Worm (Caenorhabditis elegans) whole organism, young adult: ENCODE measurements around the gene ckb-2.

Experiments
- B0035.1 ChIP-seq: sonication (generic microtip); optimal IDR thresholded peaks from 2 replicates; lab custom pipeline; 2016; ENCODE audit warnings: missing genetic modification characterization, mild to moderate bottlenecking, missing compliant biosample characterization, missing genotype, missing genetic modification reagents
- B0261.1 ChIP-seq: sonication (generic microtip); optimal IDR thresholded peaks from 2 replicates; lab custom pipeline; 2016; ENCODE audit warnings: mild to moderate bottlenecking, missing genetic modification characterization, moderate library complexity, missing compliant biosample characterization
- B0336.3 ChIP-seq: fragments of 200-800 bp; sonication (Bioruptor generic); IDR thresholded peaks from 2 replicates; pipeline ENCODE4 v1.3.6; 2022; ENCODE audit warnings: missing genetic modification characterization, missing compliant biosample characterization
- C06A6.2 ChIP-seq: fragments of 200-800 bp; sonication (Bioruptor generic); conservative IDR thresholded peaks from 2 replicates; pipeline ENCODE4 v1.3.6; 2022; ENCODE audit warnings: missing genetic modification characterization, missing compliant biosample characterization
- F23B12.7 ChIP-seq: sonication (generic microtip); optimal IDR thresholded peaks from 2 replicates; lab custom pipeline; 2017; ENCODE audit warnings: missing genetic modification characterization, mild to moderate bottlenecking, missing compliant biosample characterization, antibody characterized with exemption, moderate library complexity; ENCODE audit not compliant: insufficient read depth
- F39B2.1 ChIP-seq: fragments of 200-800 bp; sonication (Bioruptor generic); IDR thresholded peaks from 2 replicates; pipeline ENCODE4 v1.3.6; 2022; ENCODE audit warnings: missing genetic modification reagents, missing genetic modification characterization, missing compliant biosample characterization
- T07F8.4 ChIP-seq: sonication (generic microtip); optimal IDR thresholded peaks from 2 replicates; lab custom pipeline; 2016; ENCODE audit warnings: mild to moderate bottlenecking, missing genetic modification characterization, moderate library complexity, missing compliant biosample characterization
- Y56A3A.18 ChIP-seq: fragments of 200-800 bp; sonication (Bioruptor generic); IDR thresholded peaks from 2 replicates; pipeline ENCODE4 v1.3.6; 2022; ENCODE audit warnings: missing genetic modification reagents, missing genetic modification characterization, missing compliant biosample characterization
- Y95B8A.8 ChIP-seq: fragments of 200-800 bp; sonication (Bioruptor generic); IDR thresholded peaks from 2 replicates; pipeline ENCODE4 v1.3.6; 2022; ENCODE audit warnings: missing genetic modification reagents, missing genetic modification characterization, missing compliant biosample characterization
- ZK185.1 ChIP-seq: sonication (generic microtip); optimal IDR thresholded peaks from 2 replicates; lab custom pipeline; 2016; ENCODE audit warnings: mild to moderate bottlenecking, missing genetic modification characterization, missing compliant biosample characterization; ENCODE audit not compliant: poor library complexity, severe bottlenecking
- ama-1 ChIP-seq, 3 experiments: fragments of 150-350 bp in 1 of 3; sonication (generic microtip) in 2 of 3; optimal IDR thresholded peaks; 2 replicates each; lab custom pipeline; 2014 to 2018; ENCODE audit warnings: missing biosample characterization in 2 of 3, missing genetic modification characterization in 2 of 3, missing genetic modification reagents in 2 of 3
- bed-1 ChIP-seq: fragments of 200-800 bp; sonication (Bioruptor generic); IDR thresholded peaks from 2 replicates; pipeline ENCODE4 v1.3.6; 2022; ENCODE audit warnings: missing genetic modification reagents, missing genetic modification characterization, missing compliant biosample characterization
- cebp-1 ChIP-seq, 2 experiments: fragments of 200-800 bp in 1 of 2; sonication (Bioruptor generic) in 1 of 2; sonication (generic microtip) in 1 of 2; IDR thresholded peaks in 1 of 2; optimal IDR thresholded peaks in 1 of 2; 2 replicates each; pipeline versions ENCODE4 v1.3.6 to Lab custom; 2017 to 2022; ENCODE audit warnings: missing compliant biosample characterization in 2 of 2, missing genetic modification characterization in 2 of 2, mild to moderate bottlenecking in 1 of 2, missing genetic modification reagents in 1 of 2, moderate library complexity in 1 of 2
- ceh-27 ChIP-seq: fragments of 200-800 bp; sonication (Bioruptor generic); optimal IDR thresholded peaks from 2 replicates; lab custom pipeline; 2018; ENCODE audit warnings: mild to moderate bottlenecking, missing genetic modification characterization, moderate library complexity, missing compliant biosample characterization
- ceh-79 ChIP-seq: sonication (generic microtip); optimal IDR thresholded peaks from 2 replicates; lab custom pipeline; 2017; ENCODE audit warnings: mild to moderate bottlenecking, missing genetic modification characterization, missing compliant biosample characterization
- ceh-91 ChIP-seq: fragments of 200-800 bp; sonication (Bioruptor generic); IDR thresholded peaks from 2 replicates; pipeline ENCODE4 v1.3.6; 2022; ENCODE audit warnings: missing genetic modification reagents, missing genetic modification characterization, missing compliant biosample characterization
- chd-7 ChIP-seq: sonication (generic microtip); optimal IDR thresholded peaks from 2 replicates; lab custom pipeline; 2016; ENCODE audit warnings: mild to moderate bottlenecking, missing genetic modification characterization, moderate library complexity, missing compliant biosample characterization
- dpff-1 ChIP-seq: sonication (generic microtip); optimal IDR thresholded peaks from 2 replicates; lab custom pipeline; 2017; ENCODE audit warnings: mild to moderate bottlenecking, missing genetic modification characterization, missing compliant biosample characterization
- egl-18 ChIP-seq: fragments of 200-800 bp; sonication (Bioruptor generic); IDR thresholded peaks from 2 replicates; pipeline ENCODE4 v1.3.6; 2022; ENCODE audit warnings: missing genetic modification reagents, missing genetic modification characterization, missing compliant biosample characterization
- egl-44 ChIP-seq: fragments of 200-800 bp; sonication (Bioruptor generic); IDR thresholded peaks from 2 replicates; pipeline ENCODE4 v1.3.6; 2022; ENCODE audit warnings: missing genetic modification reagents, missing genetic modification characterization, missing compliant biosample characterization
- him-1 ChIP-seq: sonication (generic microtip); optimal IDR thresholded peaks from 2 replicates; lab custom pipeline; 2016; ENCODE audit warnings: missing genotype, missing genetic modification reagents, missing genetic modification characterization, missing compliant biosample characterization
- hmg-1.2 ChIP-seq: fragments of 200-800 bp; sonication (Bioruptor generic); IDR thresholded peaks from 2 replicates; pipeline ENCODE4 v1.3.6; 2022; ENCODE audit warnings: missing genetic modification reagents, missing genetic modification characterization, missing compliant biosample characterization
- let-607 ChIP-seq, 2 experiments: fragments of 200-800 bp in 1 of 2; sonication (Bioruptor generic) in 1 of 2; sonication (generic microtip) in 1 of 2; optimal IDR thresholded peaks; 2 replicates each; lab custom pipeline; 2016 to 2018; ENCODE audit warnings: mild to moderate bottlenecking in 2 of 2, missing compliant biosample characterization in 2 of 2, missing genetic modification characterization in 2 of 2, moderate library complexity in 2 of 2, missing genotype in 1 of 2
- lin-26 ChIP-seq: fragments of 200-800 bp; sonication (Bioruptor generic); IDR thresholded peaks from 2 replicates; pipeline ENCODE4 v1.3.6; 2022; ENCODE audit warnings: missing genetic modification reagents, missing genetic modification characterization, missing compliant biosample characterization
- lin-35 ChIP-seq, 3 experiments: fragments of 150-350 bp in 2 of 3; sonication (generic microtip) in 1 of 3; optimal IDR thresholded peaks; 2 replicates each; lab custom pipeline; 2014 to 2018; ENCODE audit warnings: missing biosample characterization in 3 of 3, missing genetic modification characterization in 3 of 3, missing genetic modification reagents in 3 of 3
- lin-40 ChIP-seq: sonication (generic microtip); optimal IDR thresholded peaks from 2 replicates; lab custom pipeline; 2016; ENCODE audit warnings: missing genetic modification characterization, mild to moderate bottlenecking, missing compliant biosample characterization, missing genotype, missing genetic modification reagents
- lin-54 ChIP-seq: fragments of 200-800 bp; sonication (Bioruptor generic); optimal IDR thresholded peaks from 2 replicates; lab custom pipeline; 2018; ENCODE audit warnings: mild to moderate bottlenecking, missing genetic modification characterization, missing compliant biosample characterization
- madf-6 ChIP-seq: fragments of 200-800 bp; sonication (Bioruptor generic); IDR thresholded peaks from 2 replicates; pipeline ENCODE4 v1.3.6; 2022; ENCODE audit warnings: missing genetic modification reagents, missing genetic modification characterization, missing compliant biosample characterization
- madf-8 ChIP-seq: fragments of 200-800 bp; sonication (Bioruptor generic); conservative IDR thresholded peaks from 2 replicates; pipeline ENCODE4 v1.3.6; 2022; ENCODE audit warnings: missing genetic modification reagents, missing genetic modification characterization, missing compliant biosample characterization
- nhr-80 ChIP-seq: sonication (generic microtip); optimal IDR thresholded peaks from 2 replicates; lab custom pipeline; 2016; ENCODE audit warnings: missing genetic modification characterization, missing compliant biosample characterization
- rcor-1 ChIP-seq: fragments of 200-800 bp; sonication (Bioruptor generic); IDR thresholded peaks from 2 replicates; pipeline ENCODE4 v1.3.6; 2022; ENCODE audit warnings: missing genetic modification reagents, missing genetic modification characterization, missing compliant biosample characterization
- snpc-1.1 ChIP-seq: sonication (generic microtip); optimal IDR thresholded peaks from 2 replicates; lab custom pipeline; 2017; ENCODE audit warnings: missing genetic modification characterization, mild to moderate bottlenecking, missing compliant biosample characterization, antibody characterized with exemption, moderate library complexity, missing genotype, missing genetic modification reagents; ENCODE audit not compliant: insufficient read depth
- snpc-3.4 ChIP-seq: sonication (generic microtip); optimal IDR thresholded peaks from 2 replicates; lab custom pipeline; 2017; ENCODE audit warnings: missing genetic modification characterization, mild to moderate bottlenecking, missing compliant biosample characterization, antibody characterized with exemption, moderate library complexity, missing genotype, missing genetic modification reagents
- snpc-4 ChIP-seq, 5 experiments: fragments of 150-350 bp in 1 of 5; sonication (generic microtip) in 4 of 5; optimal IDR thresholded peaks; 2 replicates each; lab custom pipeline; 2014 to 2018; ENCODE audit warnings: missing genetic modification characterization in 5 of 5, missing biosample characterization in 3 of 5, antibody characterized with exemption in 2 of 5, mild to moderate bottlenecking in 2 of 5, missing compliant biosample characterization in 2 of 5, missing genotype in 2 of 5, moderate library complexity in 2 of 5, missing genetic modification reagents in 1 of 5
- tbp1 ChIP-seq: fragments of 200-800 bp; sonication (Bioruptor generic); optimal IDR thresholded peaks from 2 replicates; lab custom pipeline; 2018; ENCODE audit warnings: mild to moderate bottlenecking, missing genetic modification characterization, missing compliant biosample characterization
- unc-130 ChIP-seq: sonication (generic microtip); optimal IDR thresholded peaks from 2 replicates; lab custom pipeline; 2016; ENCODE audit warnings: missing genetic modification reagents, missing genetic modification characterization, missing compliant biosample characterization

Gene ckb-2

DNA sequence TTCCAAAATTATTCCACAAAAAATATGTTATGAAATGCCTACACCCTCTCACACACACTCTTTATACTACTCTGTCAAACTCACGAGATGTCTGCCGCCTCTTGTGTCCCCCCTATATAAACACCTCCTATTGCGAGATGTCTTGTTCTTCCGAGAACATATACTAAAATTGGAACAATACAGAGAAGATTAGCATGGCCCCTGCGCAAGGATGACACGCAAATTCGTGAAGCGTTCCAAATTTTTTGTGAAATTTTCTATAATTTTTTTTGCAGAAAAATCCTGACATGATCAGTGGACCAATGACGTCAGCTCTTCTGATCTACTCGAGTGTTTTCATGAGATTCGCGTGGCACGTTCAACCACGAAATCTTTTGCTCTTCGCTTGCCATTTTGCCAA lies 46.3 kb downstream of the ckb-2 start (continued):
- peak; percentile 74 for TF ChIP-seq rcor-1
- peak; percentile 68 for TF ChIP-seq madf-6 (GFP tag; lab: Robert Waterston, UW)
- TF ChIP-seq chd-7: peak; percentile 61
- TF ChIP-seq dpff-1 (tag; lab: Kevin White, UChicago): peak; percentile 57
- peak; percentile 73 for TF ChIP-seq snpc-3.4 (tag; lab: Kevin White, UChicago)
- peak; percentile 56 for TF ChIP-seq ceh-79 (tag; lab: Kevin White, UChicago)
- peak; percentile 49 for TF ChIP-seq lin-40 (tag; lab: Kevin White, UChicago)
- peak; percentile 80 for TF ChIP-seq tbp1
- peak; percentile 61 for TF ChIP-seq B0261.1
- TF ChIP-seq snpc-4 (GFP tag; optimal IDR thresholded peaks at IDR 0.05; lab: Kevin White, UChicago): peak; percentile 92
- TF ChIP-seq snpc-4 (tag; optimal IDR thresholded peaks at IDR 0.05; lab: Kevin White, UChicago): peak; percentile 94 to 99 (median 96)
- TF ChIP-seq lin-35 (GFP tag; optimal IDR thresholded peaks at IDR 0.05; lab: Kevin White, UChicago): peak in 1 of 3 experiments; percentile 52
- peak; percentile 54; the same call in 1 of the 2 replicates for TF ChIP-seq egl-44
- 0 out of 2 replicates have a peak, but pooled peaks have one; percentile 64 for TF ChIP-seq Y56A3A.18 (GFP tag; lab: Robert Waterston, UW)
- peak; percentile 70 for TF ChIP-seq snpc-1.1 (tag; lab: Kevin White, UChicago)
- TF ChIP-seq him-1: peak; percentile 60
- TF ChIP-seq C06A6.2 (GFP tag; lab: Robert Waterston, UW): peak; percentile 46; the same call in 1 of the 2 replicates
- TF ChIP-seq lin-54 (GFP tag; lab: Kevin White, UChicago): peak; percentile 39
- TF ChIP-seq ZK185.1 (tag; lab: Kevin White, UChicago): peak; percentile 38
- TF ChIP-seq lin-26 (GFP tag; lab: Robert Waterston, UW): peak; percentile 78

DNA sequence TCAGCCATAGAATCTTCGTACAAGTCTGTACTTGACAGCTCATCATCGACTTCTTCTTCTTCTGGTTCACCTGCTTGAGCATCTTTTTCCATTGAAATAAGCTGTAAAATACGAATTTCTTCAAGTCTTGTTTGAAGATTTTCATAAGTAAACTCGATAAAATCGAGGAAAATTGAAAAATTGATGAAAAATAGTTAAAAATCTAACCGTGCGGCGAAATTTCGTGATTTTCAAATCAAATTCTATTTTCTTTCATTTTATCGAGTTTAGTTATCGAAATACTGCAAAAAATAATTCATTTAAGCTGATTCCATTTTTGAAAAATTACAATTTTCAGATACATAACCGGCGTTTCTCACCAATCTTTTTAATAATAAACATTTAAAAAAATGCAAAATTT lies 47.4 kb downstream of the ckb-2 start, which contains the start of gene R07E5.11:
Gene R07E5.11 (minus strand): TSS at position 101 of the 400 bp plus-strand sequence.
- TF ChIP-seq nhr-80 (tag; lab: Kevin White, UChicago): no peak
- peak; percentile 34 for TF ChIP-seq him-1

DNA sequence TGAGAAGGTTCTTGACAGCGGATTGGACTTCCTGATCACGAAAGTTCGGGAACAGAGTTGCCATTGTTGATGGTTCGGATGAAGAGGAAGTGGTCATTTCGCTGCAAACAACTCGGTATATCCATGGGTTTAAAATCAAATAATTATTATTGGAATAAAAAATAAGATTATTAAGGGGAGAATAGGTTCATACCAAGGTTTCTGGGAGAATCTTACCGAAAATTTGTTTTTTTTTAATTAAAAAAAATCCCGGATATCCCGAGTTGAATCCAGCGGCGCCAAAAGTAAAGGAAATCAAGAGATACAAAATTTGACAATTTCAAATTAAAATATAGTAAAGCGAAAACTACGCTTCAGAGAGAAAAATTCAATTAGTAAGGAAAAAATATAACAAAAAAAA lies 50.2 kb downstream of the ckb-2 start, which contains the start of the genes R07E5.19 and pdcd-2:
Gene R07E5.19 (minus strand): TSS at position 101 of the 400 bp plus-strand sequence.
Gene pdcd-2 (minus strand): TSS at position 102 of the 400 bp plus-strand sequence.
- TF ChIP-seq F39B2.1 (GFP tag; lab: Robert Waterston, UW): no peak
- no peak for TF ChIP-seq bed-1 (GFP tag; lab: Robert Waterston, UW)
- TF ChIP-seq ceh-91 (GFP tag; lab: Robert Waterston, UW): no peak
- no peak for TF ChIP-seq Y95B8A.8
- TF ChIP-seq egl-18 (GFP tag; lab: Robert Waterston, UW): no peak
- TF ChIP-seq unc-130 (GFP tag; lab: Kevin White, UChicago): no peak
- no peak for TF ChIP-seq B0336.3
- TF ChIP-seq B0035.1 (tag; lab: Kevin White, UChicago): no peak
- no peak for TF ChIP-seq snpc-1.1 (tag; lab: Kevin White, UChicago)
- no peak for TF ChIP-seq ama-1 (optimal IDR thresholded peaks at IDR 0.05; lab: Kevin White, UChicago)
- no peak for TF ChIP-seq ama-1 (GFP tag; optimal IDR thresholded peaks at IDR 0.05; lab: Kevin White, UChicago)
- no peak for TF ChIP-seq lin-54 (GFP tag; lab: Kevin White, UChicago)

DNA sequence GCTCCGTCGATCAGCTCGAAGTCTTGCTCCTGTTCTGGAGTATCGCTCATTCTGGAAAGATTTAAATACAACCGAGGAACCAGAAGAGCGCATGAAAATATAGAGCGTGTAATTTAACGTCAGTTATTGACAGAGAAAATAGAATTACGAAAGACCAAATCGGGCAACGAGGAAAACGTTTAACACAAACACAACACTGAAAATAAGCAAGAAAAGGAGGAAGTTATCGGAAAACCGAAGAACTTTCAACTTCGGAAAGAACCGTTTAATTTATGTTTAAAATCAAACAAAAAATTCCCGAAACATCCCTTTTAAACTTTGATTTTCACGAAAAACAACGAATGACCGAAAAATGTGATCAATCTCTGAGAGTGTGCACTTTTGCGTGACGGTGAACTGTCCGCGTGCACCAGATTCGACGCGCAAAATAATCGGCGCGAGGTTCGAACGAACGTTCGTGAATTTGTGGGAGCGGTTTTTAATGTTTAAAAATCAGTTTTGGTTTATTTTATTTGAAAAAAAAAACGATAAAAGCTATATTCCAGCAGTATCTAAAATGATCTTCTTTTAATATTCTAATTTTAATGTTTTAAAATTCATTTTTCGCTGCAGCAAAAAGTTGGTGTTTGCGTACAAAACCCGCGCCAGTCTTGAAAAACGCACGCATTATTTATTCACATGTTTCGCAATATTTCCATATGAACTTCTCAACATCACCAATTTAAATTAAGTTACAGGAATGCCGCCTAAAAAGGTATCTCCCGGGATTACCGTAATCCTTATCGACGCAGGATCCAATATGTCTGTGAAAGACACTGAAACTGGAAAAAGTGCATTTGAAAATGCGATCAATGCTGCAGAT lies 51.6 kb downstream of the ckb-2 start, which contains the start of the genes R07E5.7 and cku-80:
Gene R07E5.7 (minus strand): TSS at position 51 of the 862 bp plus-strand sequence.
Gene cku-80 (plus strand): TSS at position 732 of the 862 bp plus-strand sequence.
- TF ChIP-seq ZK185.1 (tag; lab: Kevin White, UChicago) (peak; percentile 0), snpc-3.4 (tag; lab: Kevin White, UChicago) (peak; percentile 60), let-607 (tag; optimal IDR thresholded peaks at IDR 0.05; lab: Kevin White, UChicago) (peak in 1 of 2 experiments; percentile 6), F23B12.7 (tag; lab: Kevin White, UChicago) (peak; percentile 70), B0035.1 (tag; lab: Kevin White, UChicago) (no peak), lin-54 (GFP tag; lab: Kevin White, UChicago) (peak; percentile 79), madf-6 (GFP tag; lab: Robert Waterston, UW) (peak; percentile 62; the same call in 1 of the 2 replicates), ceh-27 (GFP tag; lab: Kevin White, UChicago) (peak; percentile 23), hmg-1.2 (GFP tag; lab: Robert Waterston, UW) (peak; percentile 39), lin-40 (tag; lab: Kevin White, UChicago) (peak; percentile 28), cebp-1 (GFP tag; IDR thresholded peaks at IDR 0.05; lab: Robert Waterston, UW) (peak; percentile 71), cebp-1 (tag; optimal IDR thresholded peaks at IDR 0.05; lab: Kevin White, UChicago) (peak; percentile 94), T07F8.4 (no peak), snpc-4 (GFP tag; optimal IDR thresholded peaks at IDR 0.05; lab: Kevin White, UChicago) (no peak), snpc-4 (tag; optimal IDR thresholded peaks at IDR 0.05; lab: Kevin White, UChicago) (peak; percentile 4 to 77 (median 53)), madf-8 (GFP tag; lab: Robert Waterston, UW) (peak; percentile 23; the same call in 1 of the 2 replicates)
